Worm (Caenorhabditis elegans): Measurements from ENCODE around the gene far-7.

ce11 chrII:320783-321182, 1.2 kb downstream of the far-7 start:
- TF ChIP-seq nhr-77 (tag; optimal IDR thresholded peaks at IDR 0.05) (no peak), snpc-4 (tag; optimal IDR thresholded peaks at IDR 0.05) (no peak), nhr-10 (tag; optimal IDR thresholded peaks at IDR 0.05) (no peak), zag-1 (tag; optimal IDR thresholded peaks at IDR 0.05) (no peak), unc-55 (GFP tag; optimal IDR thresholded peaks at IDR 0.05) (no peak), F13H6.1 (tag; optimal IDR thresholded peaks at IDR 0.05) (no peak), nhr-12 (tag; optimal IDR thresholded peaks at IDR 0.05) (no peak), unc-62 (GFP tag; optimal IDR thresholded peaks at IDR 0.05) (no peak), ama-1 (optimal IDR thresholded peaks at IDR 0.05) (no peak), skn-1 (tag; optimal IDR thresholded peaks at IDR 0.05) (no peak)

Measured in whole organism, L2 larva.